3 fruit fly cellular contexts compared by ENCODE assay signal in genomic region chr3R:26036153-26037144, dm6.
TF ChIP-seq lines count a peak whose summit lies in the region.

No protein-coding gene starts in this region.

TF ChIP-seq in whole organism, embryonic, 481 proteins besides CTCF, POLR2A, EP300 and RAD21 (continued from another document and continues in another):
- TF ChIP-seq CG15269 (tag; optimal IDR thresholded peaks at IDR 0.05; lab: Kevin White, UChicago) (peak; percentile 67), cg (GFP tag; optimal IDR thresholded peaks at IDR 0.05; lab: Kevin White, UChicago) (peak; percentile 64), psq (GFP tag; optimal IDR thresholded peaks at IDR 0.05; lab: Kevin White, UChicago) (peak; percentile 65), Xrp1 (GFP tag; IDR thresholded peaks at IDR 0.05; lab: Robert Waterston, UW) (peak; percentile 88; the same call in 1 of the 2 replicates), dpn (GFP tag; optimal IDR thresholded peaks at IDR 0.05; lab: Kevin White, UChicago) (peak; percentile 60 to 65), Max (GFP tag; optimal IDR thresholded peaks at IDR 0.05; lab: Kevin White, UChicago) (peak; percentile 40), Hr3 (GFP tag; optimal IDR thresholded peaks at IDR 0.05; lab: Kevin White, UChicago) (peak; percentile 83), CG16815 (GFP tag; optimal IDR thresholded peaks at IDR 0.05; lab: Kevin White, UChicago) (peak; percentile 94), Sry-δ (GFP tag; optimal IDR thresholded peaks at IDR 0.05; lab: Kevin White, UChicago) (no peak), CG10565 (GFP tag; optimal IDR thresholded peaks at IDR 0.05; lab: Kevin White, UChicago) (peak; percentile 17), Hand (GFP tag; optimal IDR thresholded peaks at IDR 0.05; lab: Kevin White, UChicago) (peak; percentile 12), gfzf (GFP tag; optimal IDR thresholded peaks at IDR 0.05; lab: Kevin White, UChicago) (no peak), pros (GFP tag; optimal IDR thresholded peaks at IDR 0.05; lab: Kevin White, UChicago) (peak; percentile 99), CG13287 (GFP tag; IDR thresholded peaks at IDR 0.05; lab: Robert Waterston, UW; ENCODE audit: partially characterized antibody) (no peak), zfh2 (GFP tag; optimal IDR thresholded peaks at IDR 0.05; lab: Kevin White, UChicago) (no peak), CG17361 (GFP tag; IDR thresholded peaks at IDR 0.05; lab: Robert Waterston, UW) (peak; percentile 98), CG2712 (tag; optimal IDR thresholded peaks at IDR 0.05; lab: Kevin White, UChicago) (peak; percentile 98), CG3065 (GFP tag; optimal IDR thresholded peaks at IDR 0.05; lab: Kevin White, UChicago) (peak; percentile 57), Hr51 (GFP tag; optimal IDR thresholded peaks at IDR 0.05; lab: Kevin White, UChicago) (peak; percentile 33 to 74), Bdp1 (GFP tag; optimal IDR thresholded peaks at IDR 0.05; lab: Kevin White, UChicago) (peak; percentile 34), Dp (GFP tag; optimal IDR thresholded peaks at IDR 0.05; lab: Kevin White, UChicago) (no peak), hbn (GFP tag; IDR thresholded peaks at IDR 0.05; lab: Robert Waterston, UW; ENCODE audit: partially characterized antibody) (0 out of 2 replicates have a peak, but pooled peaks have one; percentile 25), vnd (GFP tag; IDR thresholded peaks at IDR 0.05; lab: Robert Waterston, UW; ENCODE audit: partially characterized antibody) (no peak), Meics (GFP tag; optimal IDR thresholded peaks at IDR 0.05; lab: Kevin White, UChicago) (peak; percentile 42), az2 (GFP tag; optimal IDR thresholded peaks at IDR 0.05; lab: Kevin White, UChicago) (peak; percentile 88), Ravus (GFP tag; IDR thresholded peaks at IDR 0.05; lab: Robert Waterston, UW) (no peak), CG2129 (GFP tag; IDR thresholded peaks at IDR 0.05; lab: Robert Waterston, UW; ENCODE audit: partially characterized antibody) (no peak), CG33557 (GFP tag; optimal IDR thresholded peaks at IDR 0.05; lab: Kevin White, UChicago) (peak; percentile 100), vfl (GFP tag; optimal IDR thresholded peaks at IDR 0.05; lab: Kevin White, UChicago) (no peak), z (GFP tag; IDR thresholded peaks at IDR 0.05; lab: Robert Waterston, UW) (peak; percentile 35; the same call in 1 of the 3 replicates), ATbp (GFP tag; optimal IDR thresholded peaks at IDR 0.05; lab: Kevin White, UChicago) (peak; percentile 88), CG12299 (tag; optimal IDR thresholded peaks at IDR 0.05; lab: Kevin White, UChicago) (peak; percentile 80), CG4282 (GFP tag; optimal IDR thresholded peaks at IDR 0.05; lab: Kevin White, UChicago) (peak; percentile 80), Opbp (GFP tag; IDR thresholded peaks at IDR 0.05; lab: Robert Waterston, UW; ENCODE audit: partially characterized antibody) (0 out of 3 replicates have a peak, but pooled peaks have one; percentile 27), MESR4 (GFP tag; optimal IDR thresholded peaks at IDR 0.05; lab: Kevin White, UChicago) (no peak), ind (GFP tag; optimal IDR thresholded peaks at IDR 0.05; lab: Kevin White, UChicago) (peak; percentile 55), Deaf1 (tag; optimal IDR thresholded peaks at IDR 0.05; lab: Kevin White, UChicago) (peak; percentile 70), MTF-1 (GFP tag; optimal IDR thresholded peaks at IDR 0.05; lab: Kevin White, UChicago; ENCODE audit: borderline replicate concordance) (peak; percentile 67), CkIIα-i1 (GFP tag; IDR thresholded peaks at IDR 0.05; lab: Robert Waterston, UW) (no peak), CG9727 (GFP tag; optimal IDR thresholded peaks at IDR 0.05; lab: Kevin White, UChicago) (peak; percentile 98), zf30C (GFP tag; optimal IDR thresholded peaks at IDR 0.05; lab: Kevin White, UChicago) (no peak), shn (GFP tag; optimal IDR thresholded peaks at IDR 0.05; lab: Kevin White, UChicago) (peak; percentile 41)

TF ChIP-seq in whole organism, prepupa, 60 proteins besides CTCF, POLR2A, EP300 and RAD21 (continued from another document):
- TF ChIP-seq fd85E (GFP tag; optimal IDR thresholded peaks at IDR 0.05; lab: Kevin White, UChicago) (peak; percentile 55), CG6276 (GFP tag; optimal IDR thresholded peaks at IDR 0.05; lab: Kevin White, UChicago) (peak; percentile 87), spab (GFP tag; optimal IDR thresholded peaks at IDR 0.05; lab: Kevin White, UChicago) (peak; percentile 93), achi (GFP tag; optimal IDR thresholded peaks at IDR 0.05; lab: Kevin White, UChicago) (peak; percentile 91), Hr39 (GFP tag; optimal IDR thresholded peaks at IDR 0.05; lab: Kevin White, UChicago) (peak; percentile 85), fd59A (GFP tag; optimal IDR thresholded peaks at IDR 0.05; lab: Kevin White, UChicago) (peak; percentile 91), salr (GFP tag; optimal IDR thresholded peaks at IDR 0.05; lab: Kevin White, UChicago) (peak; percentile 60 to 85), lz (GFP tag; optimal IDR thresholded peaks at IDR 0.05; lab: Kevin White, UChicago) (peak; percentile 91), CG31627 (GFP tag; optimal IDR thresholded peaks at IDR 0.05; lab: Kevin White, UChicago) (peak; percentile 80), CG6163 (GFP tag; IDR thresholded peaks at IDR 0.05; lab: Robert Waterston, UW) (peak; percentile 73), CG6808 (GFP tag; optimal IDR thresholded peaks at IDR 0.05; lab: Kevin White, UChicago) (peak; percentile 96), CG7368 (GFP tag; optimal IDR thresholded peaks at IDR 0.05; lab: Kevin White, UChicago) (peak; percentile 76), CG10631 (GFP tag; optimal IDR thresholded peaks at IDR 0.05; lab: Kevin White, UChicago) (peak; percentile 86), Eip75B (GFP tag; optimal IDR thresholded peaks at IDR 0.05; lab: Kevin White, UChicago) (peak; percentile 92), acj6 (GFP tag; optimal IDR thresholded peaks at IDR 0.05; lab: Kevin White, UChicago) (peak; percentile 84), CG10669 (GFP tag; optimal IDR thresholded peaks at IDR 0.05; lab: Kevin White, UChicago) (peak; percentile 92), esn (GFP tag; optimal IDR thresholded peaks at IDR 0.05; lab: Kevin White, UChicago) (peak; percentile 95), Blimp-1 (GFP tag; optimal IDR thresholded peaks at IDR 0.05; lab: Kevin White, UChicago) (peak; percentile 84), Sox15 (GFP tag; optimal IDR thresholded peaks at IDR 0.05; lab: Kevin White, UChicago) (peak; percentile 74), CG8319 (GFP tag; optimal IDR thresholded peaks at IDR 0.05; lab: Kevin White, UChicago) (peak; percentile 65), CG3032 (tag; optimal IDR thresholded peaks at IDR 0.05; lab: Kevin White, UChicago) (peak; percentile 94), Met (GFP tag; optimal IDR thresholded peaks at IDR 0.05; lab: Kevin White, UChicago) (peak; percentile 95), svp (GFP tag; lab: Kevin White, UChicago) (peak; percentile 96), CG8632 (GFP tag; optimal IDR thresholded peaks at IDR 0.05; lab: Kevin White, UChicago) (peak; percentile 87), CG1621 (tag; optimal IDR thresholded peaks at IDR 0.05; lab: Kevin White, UChicago) (peak; percentile 76), CG32006 (GFP tag; optimal IDR thresholded peaks at IDR 0.05; lab: Kevin White, UChicago) (peak; percentile 91), Eip93F (GFP tag; optimal IDR thresholded peaks at IDR 0.05; lab: Kevin White, UChicago) (peak; percentile 53), dsx (GFP tag; optimal IDR thresholded peaks at IDR 0.05; lab: Kevin White, UChicago; ENCODE audit: poor library complexity, severe bottlenecking) (peak; percentile 91), Sox14 (GFP tag; optimal IDR thresholded peaks at IDR 0.05; lab: Kevin White, UChicago) (peak; percentile 90), CG9139 (GFP tag; optimal IDR thresholded peaks at IDR 0.05; lab: Kevin White, UChicago) (peak; percentile 86), cyc (GFP tag; optimal IDR thresholded peaks at IDR 0.05; lab: Kevin White, UChicago) (peak; percentile 82), CG11902 (GFP tag; optimal IDR thresholded peaks at IDR 0.05; lab: Kevin White, UChicago) (peak; percentile 72), vri (GFP tag; optimal IDR thresholded peaks at IDR 0.05; lab: Kevin White, UChicago) (peak; percentile 84), dac (GFP tag; optimal IDR thresholded peaks at IDR 0.05; lab: Kevin White, UChicago) (peak; percentile 61), CG8119 (GFP tag; IDR thresholded peaks at IDR 0.05; lab: Robert Waterston, UW) (peak; percentile 90), CG6792 (GFP tag; optimal IDR thresholded peaks at IDR 0.05; lab: Kevin White, UChicago) (peak; percentile 90), Gug (GFP tag; IDR thresholded peaks at IDR 0.05; lab: Robert Waterston, UW) (peak; percentile 49), Eip78C (GFP tag; lab: Kevin White, UChicago) (peak; percentile 97)

TF ChIP-seq in whole organism, wandering third instar larva, 38 proteins besides CTCF, POLR2A, EP300 and RAD21 (continued from another document):
- TF ChIP-seq sv (GFP tag; optimal IDR thresholded peaks at IDR 0.05; lab: Kevin White, UChicago): peak; percentile 72
- no peak for TF ChIP-seq lola (GFP tag; optimal IDR thresholded peaks at IDR 0.05; lab: Kevin White, UChicago)
- no peak for TF ChIP-seq Mio (GFP tag; optimal IDR thresholded peaks at IDR 0.05; lab: Kevin White, UChicago)
- peak; percentile 96 for TF ChIP-seq fru (GFP tag; optimal IDR thresholded peaks at IDR 0.05; lab: Kevin White, UChicago)
- no peak for TF ChIP-seq GATAd (GFP tag; optimal IDR thresholded peaks at IDR 0.05; lab: Kevin White, UChicago)
- TF ChIP-seq jim (GFP tag; optimal IDR thresholded peaks at IDR 0.05; lab: Kevin White, UChicago): no peak
- peak; percentile 84 for TF ChIP-seq CG9705 (GFP tag; optimal IDR thresholded peaks at IDR 0.05; lab: Kevin White, UChicago)
- no peak for TF ChIP-seq Hr78 (GFP tag; optimal IDR thresholded peaks at IDR 0.05; lab: Kevin White, UChicago)
- TF ChIP-seq rgr (GFP tag; optimal IDR thresholded peaks at IDR 0.05; lab: Kevin White, UChicago): peak; percentile 86
- TF ChIP-seq Myc (optimal IDR thresholded peaks at IDR 0.05; lab: Kevin White, UChicago): no peak
- TF ChIP-seq foxo (GFP tag; optimal IDR thresholded peaks at IDR 0.05; lab: Kevin White, UChicago): peak in 1 of 2 experiments; percentile 91
- peak; percentile 93 for TF ChIP-seq woc (GFP tag; optimal IDR thresholded peaks at IDR 0.05; lab: Kevin White, UChicago)
- TF ChIP-seq CG32264 (GFP tag; optimal IDR thresholded peaks at IDR 0.05; lab: Kevin White, UChicago): peak; percentile 75
- TF ChIP-seq Abd-B (GFP tag; optimal IDR thresholded peaks at IDR 0.05; lab: Kevin White, UChicago): no peak
